Worm (Caenorhabditis elegans): ENCODE measurements around the gene sri-50.

Gene sri-50

DNA sequence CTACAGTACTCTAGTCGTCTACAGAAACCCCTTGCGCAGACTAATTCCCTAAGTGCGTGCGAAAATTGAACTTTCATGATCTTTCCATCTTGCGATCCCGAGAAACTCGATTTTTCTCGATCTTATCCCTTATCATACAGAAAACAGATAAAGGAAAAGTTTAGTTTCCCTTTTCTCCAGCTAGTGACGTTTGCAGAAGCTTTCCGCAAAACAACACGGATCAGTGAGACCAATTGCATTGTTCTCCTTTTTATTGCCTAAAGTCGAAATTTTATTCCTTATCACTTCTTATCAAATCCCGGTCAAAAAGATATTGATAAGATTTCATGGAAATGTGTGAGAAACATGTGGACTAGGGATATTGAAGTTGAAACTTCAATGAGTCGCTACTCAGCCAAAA is 38.3 kb downstream of the sri-50 start:
- TF ChIP-seq unc-62 (GFP tag; optimal IDR thresholded peaks at IDR 0.05): no peak

DNA sequence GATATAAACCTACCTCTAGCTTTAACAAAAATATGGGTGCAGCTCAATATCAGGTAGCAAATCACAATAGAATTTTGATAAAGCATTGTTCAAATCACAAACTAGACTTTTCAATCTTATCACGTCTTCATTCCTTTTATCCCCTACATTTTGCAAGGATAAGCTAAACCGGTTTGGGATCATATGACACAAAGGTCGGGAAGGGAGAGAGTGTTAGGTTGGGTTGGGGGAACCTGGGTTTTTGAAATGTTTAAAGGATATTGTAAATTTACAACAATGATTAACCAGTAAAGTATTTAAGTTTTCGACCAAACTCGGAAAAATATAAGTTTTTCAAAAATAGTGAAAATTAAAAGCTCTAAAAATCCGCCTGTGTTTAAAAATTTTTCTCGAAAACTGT is 40.6 kb downstream of the sri-50 start, which contains the start of gene C17F4.12:
Gene C17F4.12, minus strand, starts transcription at position 101 of the 400 bp plus-strand sequence.
- no peak for TF ChIP-seq unc-62 (GFP tag; optimal IDR thresholded peaks at IDR 0.05)

DNA sequence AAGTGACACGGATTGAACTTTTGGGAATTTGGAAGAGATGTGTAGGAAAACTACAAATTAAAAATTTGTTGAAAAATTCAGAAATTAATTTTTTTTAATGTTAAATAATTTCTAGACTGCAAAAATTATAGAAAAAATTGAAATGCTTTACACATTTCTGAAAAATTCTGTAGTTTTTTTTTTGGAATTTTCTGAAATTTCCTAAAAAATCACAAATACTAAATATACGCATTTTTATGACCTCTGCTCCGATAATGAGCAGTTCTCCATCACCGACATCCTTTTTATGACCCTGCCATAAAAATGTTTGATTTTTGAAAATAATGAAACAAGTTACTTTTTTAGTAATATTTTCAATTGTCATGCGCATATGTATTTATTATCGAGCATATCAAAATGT is 41.2 kb downstream of the sri-50 start:
- no peak for TF ChIP-seq unc-62 (GFP tag; optimal IDR thresholded peaks at IDR 0.05)

DNA sequence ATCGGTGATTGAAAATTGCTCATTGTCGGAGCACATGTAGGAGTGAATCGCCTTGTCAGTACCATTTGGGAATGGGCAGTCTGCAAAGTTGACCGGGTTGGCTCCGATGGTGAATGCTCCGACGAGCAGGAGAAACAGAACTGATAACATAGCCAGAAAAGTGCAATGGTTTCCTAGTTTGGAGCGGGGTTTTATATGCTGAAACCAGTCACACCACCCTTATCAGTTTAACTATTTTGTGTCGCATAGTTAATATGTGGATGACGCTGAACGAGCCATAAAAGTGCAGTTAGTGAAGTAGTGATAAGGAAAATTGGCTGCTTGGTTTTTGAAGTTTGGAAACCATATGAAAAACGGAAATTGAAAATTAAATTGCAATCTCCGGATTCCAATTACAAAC is 42.3 kb downstream of the sri-50 start, which contains the start of gene C17F4.7:
Gene C17F4.7, minus strand, starts transcription at position 180 of the 400 bp plus-strand sequence.
- TF ChIP-seq unc-62 (GFP tag; optimal IDR thresholded peaks at IDR 0.05): no peak

DNA sequence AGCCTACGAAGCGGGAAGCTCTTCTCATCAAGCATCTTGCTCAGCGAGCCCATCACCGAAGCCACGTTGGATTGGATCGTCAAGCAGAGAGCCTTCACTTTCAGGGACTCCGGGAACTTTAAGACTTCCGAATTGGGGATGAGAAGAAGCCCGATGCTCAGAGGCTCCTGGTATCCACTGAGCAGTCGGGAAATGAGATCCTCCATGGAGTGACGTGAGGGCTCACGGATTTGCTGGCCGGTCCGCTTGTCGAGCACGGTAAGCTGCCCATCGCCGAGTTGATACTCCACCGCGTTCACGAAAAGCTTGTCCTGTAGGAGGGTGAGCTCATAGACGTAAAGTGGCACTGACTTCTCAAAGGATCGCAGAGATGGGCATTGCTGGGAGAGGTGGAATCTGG is 44.0 kb downstream of the sri-50 start:
- no peak for TF ChIP-seq unc-62 (GFP tag; optimal IDR thresholded peaks at IDR 0.05)

DNA sequence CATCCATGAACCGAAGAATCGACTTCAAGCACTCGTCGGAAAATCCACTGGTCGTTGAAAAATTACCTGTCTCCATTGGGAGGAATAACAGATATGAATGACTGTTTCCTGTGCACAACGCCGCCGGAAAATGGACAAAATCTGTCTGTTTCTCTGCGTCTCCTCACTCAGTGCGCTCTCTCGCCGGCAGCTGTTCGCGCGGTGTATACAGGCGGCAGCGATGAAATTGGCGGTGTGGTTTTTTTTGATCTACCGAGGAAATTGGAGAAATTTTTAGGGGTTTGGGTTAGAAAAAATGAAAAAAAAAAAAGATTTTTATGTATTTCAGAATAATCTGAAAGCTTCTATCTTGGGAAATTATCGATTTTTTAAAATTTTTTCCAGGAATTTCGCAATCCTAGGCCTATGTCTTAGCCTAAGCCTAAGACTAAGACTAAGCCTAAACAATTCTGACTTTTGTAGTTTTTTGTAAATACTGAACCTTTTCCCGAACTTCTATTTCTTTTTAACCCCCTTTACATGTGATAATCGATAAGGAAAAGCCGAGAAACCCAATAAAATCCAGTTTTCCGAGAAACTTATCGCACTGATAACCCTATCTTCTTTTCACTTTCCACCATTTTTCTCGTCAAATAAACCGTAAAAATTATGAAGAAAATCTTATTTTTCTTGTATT is 44.7 kb downstream of the sri-50 start, which contains the start of the genes fbxc-50 and C17F4.2:
Gene fbxc-50, minus strand, starts transcription at position 81 of the 676 bp plus-strand sequence.
Gene C17F4.2, plus strand, starts transcription at position 626 of the 676 bp plus-strand sequence.
- TF ChIP-seq unc-62 (GFP tag; optimal IDR thresholded peaks at IDR 0.05): no peak

DNA sequence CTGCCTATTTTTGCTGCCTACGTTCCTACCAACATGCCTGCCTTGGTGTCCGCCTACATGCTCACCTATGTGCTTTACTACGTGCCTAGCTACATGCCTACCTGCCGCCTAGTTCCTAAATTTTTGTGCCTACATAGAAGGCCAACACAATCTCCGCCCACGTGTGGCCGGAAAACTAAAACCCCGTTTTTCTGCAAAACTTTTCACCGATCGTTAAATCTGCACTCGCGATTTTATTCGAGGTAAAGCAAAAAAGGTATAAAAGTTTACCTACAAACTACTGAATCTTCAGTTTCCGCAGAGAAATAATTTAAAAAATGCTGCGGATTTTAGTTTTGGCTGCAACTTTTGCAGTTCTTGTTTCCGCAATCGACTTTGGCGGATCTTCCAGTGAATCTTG is 45.9 kb downstream of the sri-50 start, which contains the start of gene clec-124:
Gene clec-124, plus strand, starts transcription at position 301 of the 400 bp plus-strand sequence.
- no peak for TF ChIP-seq unc-62 (GFP tag; optimal IDR thresholded peaks at IDR 0.05)

DNA sequence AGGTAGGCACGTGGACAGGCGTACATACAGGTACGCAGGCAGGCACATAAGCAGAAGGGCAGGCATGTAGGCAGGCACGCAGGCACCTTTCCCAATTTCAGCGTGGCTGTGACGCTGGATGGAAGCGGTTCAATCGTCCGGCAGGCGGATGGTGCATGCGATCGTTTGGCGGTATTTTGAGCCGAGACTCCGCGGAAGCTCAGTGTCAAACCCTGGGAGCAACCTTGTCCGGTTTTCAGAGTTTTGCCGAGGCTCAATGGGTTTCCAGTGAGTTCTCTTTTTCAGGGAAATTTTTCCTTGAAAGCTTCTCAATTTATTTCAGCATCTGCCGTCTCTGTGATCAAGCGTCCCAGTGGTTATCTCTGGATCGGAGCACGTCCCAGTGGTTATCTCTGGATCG is 46.7 kb downstream of the sri-50 start:
- no peak for TF ChIP-seq unc-62 (GFP tag; optimal IDR thresholded peaks at IDR 0.05)

DNA sequence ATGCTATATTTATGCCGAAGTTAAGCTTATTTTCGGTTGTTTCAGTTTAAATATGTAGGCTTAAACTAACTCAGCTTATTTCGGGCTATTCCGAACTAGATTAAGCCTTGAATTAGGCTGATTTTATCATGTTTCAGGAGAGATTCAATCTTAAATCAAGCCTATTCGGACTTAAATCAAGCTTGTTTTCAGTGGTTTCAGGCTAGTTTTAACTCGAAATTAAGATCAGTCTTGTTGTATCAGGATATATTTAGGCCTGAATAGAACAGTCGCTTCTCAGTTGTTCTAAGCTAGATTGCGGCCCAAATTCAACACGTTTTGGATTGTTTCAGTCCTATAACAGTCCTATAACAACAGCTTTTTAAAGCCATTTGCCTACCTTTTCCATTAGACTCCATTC is 48.3 kb downstream of the sri-50 start:
- no peak for TF ChIP-seq unc-62 (GFP tag; optimal IDR thresholded peaks at IDR 0.05)
